Fruit fly (Drosophila melanogaster) whole organism, embryonic: ENCODE results near the gene CG17816.

Source experiments
- CG10274 ChIP-seq: fragments of 200-800 bp; sonication (Bioruptor generic); optimal IDR thresholded peaks from 3 replicates; lab custom pipeline; 2017; ENCODE audit warnings: missing biosample characterization, mild to moderate bottlenecking, missing genetic modification characterization
- CG11456 ChIP-seq: fragments of 200-800 bp; sonication (Bioruptor generic); IDR thresholded peaks from 3 replicates; pipeline ENCODE4 v1.3.6; 2022; ENCODE audit warnings: missing biosample characterization, missing genetic modification characterization
- CG11560 ChIP-seq: fragments of 200-800 bp; sonication (Bioruptor generic); IDR thresholded peaks from 3 replicates; pipeline ENCODE4 v1.3.6; 2022; ENCODE audit warnings: missing biosample characterization, missing genetic modification characterization
- CG11695 ChIP-seq: fragments of 200-800 bp; sonication (Bioruptor generic); IDR thresholded peaks from 3 replicates; pipeline ENCODE4 v1.3.6; 2022; ENCODE audit warnings: missing biosample characterization, missing genetic modification characterization
- CG12071 ChIP-seq: fragments of 200-800 bp; sonication (Bioruptor generic); optimal IDR thresholded peaks from 3 replicates; lab custom pipeline; 2018; ENCODE audit warnings: missing biosample characterization, mild to moderate bottlenecking, missing genetic modification characterization
- CG12744 ChIP-seq: fragments of 200-800 bp; sonication (Bioruptor generic); optimal IDR thresholded peaks from 2 replicates; lab custom pipeline; 2016; ENCODE audit warnings: missing biosample characterization, missing genetic modification characterization
- CG12769 ChIP-seq: fragments of 200-800 bp; sonication (Bioruptor generic); optimal IDR thresholded peaks from 2 replicates; lab custom pipeline; 2019; ENCODE audit warnings: missing biosample characterization, mild to moderate bottlenecking, missing genetic modification characterization, moderate library complexity
- CG15011 ChIP-seq: fragments of 200-800 bp; sonication (Bioruptor generic); optimal IDR thresholded peaks from 3 replicates; lab custom pipeline; 2018; ENCODE audit warnings: missing biosample characterization, mild to moderate bottlenecking, missing genetic modification characterization
- CG15073 ChIP-seq: fragments of 200-800 bp; sonication (Bioruptor generic); optimal IDR thresholded peaks from 2 replicates; lab custom pipeline; 2016; ENCODE audit warnings: missing biosample characterization, missing genetic modification characterization
- CG17328 ChIP-seq: fragments of 200-800 bp; sonication (Bioruptor generic); IDR thresholded peaks from 2 replicates; pipeline ENCODE4 v1.3.6; 2022; ENCODE audit warnings: missing biosample characterization, missing genetic modification characterization
- CG17359 ChIP-seq: fragments of 200-800 bp; sonication (Bioruptor generic); optimal IDR thresholded peaks from 3 replicates; lab custom pipeline; 2018; ENCODE audit warnings: missing biosample characterization, mild to moderate bottlenecking, missing genetic modification characterization, moderate library complexity
- CG18011 ChIP-seq: fragments of 200-800 bp; sonication (Bioruptor generic); optimal IDR thresholded peaks from 2 replicates; lab custom pipeline; 2017; ENCODE audit warnings: missing biosample characterization, missing genetic modification characterization, mild to moderate bottlenecking, moderate library complexity, missing genotype
- CG2712 ChIP-seq: fragments of 200-800 bp; optimal IDR thresholded peaks from 3 replicates; lab custom pipeline; 2019; ENCODE audit warnings: missing biosample characterization, mild to moderate bottlenecking, missing genetic modification characterization, moderate library complexity
- CG32772 ChIP-seq: fragments of 200-800 bp; sonication (Bioruptor generic); IDR thresholded peaks from 2 replicates; pipeline ENCODE4 v1.3.6; 2022; ENCODE audit warnings: missing biosample characterization, missing genetic modification characterization
- CG6654 ChIP-seq: fragments of 200-800 bp; sonication (Bioruptor generic); optimal IDR thresholded peaks from 2 replicates; lab custom pipeline; 2017; ENCODE audit warnings: missing biosample characterization, mild to moderate bottlenecking, missing genetic modification characterization
- CG7928 ChIP-seq: fragments of 200-800 bp; sonication (Bioruptor generic); optimal IDR thresholded peaks from 2 replicates; lab custom pipeline; 2017; ENCODE audit warnings: missing biosample characterization, mild to moderate bottlenecking, missing genetic modification characterization
- CG7987 ChIP-seq: fragments of 200-800 bp; sonication (Bioruptor generic); optimal IDR thresholded peaks from 2 replicates; lab custom pipeline; 2018; ENCODE audit warnings: missing biosample characterization, mild to moderate bottlenecking, missing genetic modification characterization, moderate library complexity
- CTCF ChIP-seq: fragments of 200-800 bp; sonication (Bioruptor generic); optimal IDR thresholded peaks from 2 replicates; lab custom pipeline; 2017; ENCODE audit warnings: missing biosample characterization, mild to moderate bottlenecking, missing genetic modification characterization, moderate library complexity
- CkIIα-i1 ChIP-seq: fragments of 200-800 bp; sonication (Bioruptor generic); IDR thresholded peaks from 2 replicates; pipeline ENCODE4 v1.3.6; 2022; ENCODE audit warnings: missing biosample characterization, missing genetic modification characterization
- Dll ChIP-seq: fragments of 200-800 bp; sonication (Bioruptor generic); IDR thresholded peaks from 4 replicates; pipeline ENCODE4 v1.3.6; 2022; ENCODE audit warnings: missing biosample characterization, missing genetic modification characterization; ENCODE audit not compliant: partially characterized antibody
- Gug ChIP-seq: fragments of 200-800 bp; sonication (Bioruptor generic); IDR thresholded peaks from 4 replicates; pipeline ENCODE4 v1.3.6; 2022; ENCODE audit warnings: missing biosample characterization, missing genetic modification characterization
- Hand ChIP-seq: fragments of 200-800 bp; sonication (Bioruptor generic); optimal IDR thresholded peaks from 2 replicates; lab custom pipeline; 2017; ENCODE audit warnings: mild to moderate bottlenecking, missing biosample characterization, missing genetic modification reagents, missing genetic modification characterization
- Hr3 ChIP-seq: fragments of 200-800 bp; sonication (Bioruptor generic); optimal IDR thresholded peaks from 3 replicates; lab custom pipeline; 2016; ENCODE audit warnings: missing biosample characterization, missing genetic modification characterization
- Hr39 ChIP-seq: fragments of >200 bp; optimal IDR thresholded peaks from 2 replicates; lab custom pipeline; 2017
- Jarid2 ChIP-seq: fragments of 200-800 bp; sonication (Bioruptor generic); optimal IDR thresholded peaks from 3 replicates; lab custom pipeline; 2017; ENCODE audit warnings: mild to moderate bottlenecking, missing biosample characterization, missing genetic modification reagents, missing genetic modification characterization
- Mrtf ChIP-seq: fragments of 200-800 bp; sonication (Bioruptor generic); IDR thresholded peaks from 3 replicates; pipeline ENCODE4 v1.3.6; 2022; ENCODE audit warnings: missing biosample characterization, missing genetic modification characterization
- Nf-YB ChIP-seq: fragments of 200-800 bp; sonication (Bioruptor generic); optimal IDR thresholded peaks from 3 replicates; lab custom pipeline; 2019; ENCODE audit warnings: missing biosample characterization, mild to moderate bottlenecking, missing genetic modification characterization, moderate library complexity
- Oaz ChIP-seq: fragments of 200-800 bp; sonication (Bioruptor generic); IDR thresholded peaks from 2 replicates; pipeline ENCODE4 v1.3.6; 2022; ENCODE audit warnings: missing biosample characterization, missing genetic modification characterization
- Sry-β ChIP-seq: fragments of 200-800 bp; sonication (Bioruptor generic); optimal IDR thresholded peaks from 2 replicates; lab custom pipeline; 2018; ENCODE audit warnings: missing biosample characterization, mild to moderate bottlenecking, missing genetic modification characterization, moderate library complexity
- TFAM ChIP-seq: fragments of 200-800 bp; sonication (Bioruptor generic); optimal IDR thresholded peaks from 2 replicates; lab custom pipeline; 2017; ENCODE audit warnings: missing biosample characterization, missing genetic modification characterization, inconsistent platforms
- Usf ChIP-seq: fragments of 200-800 bp; sonication (Bioruptor generic); optimal IDR thresholded peaks from 2 replicates; lab custom pipeline; 2017; ENCODE audit warnings: missing genotype, missing biosample characterization, missing genetic modification characterization
- Xbp1 ChIP-seq: fragments of 200-800 bp; sonication (Bioruptor generic); optimal IDR thresholded peaks from 3 replicates; lab custom pipeline; 2016; ENCODE audit warnings: missing biosample characterization, mild to moderate bottlenecking, missing genetic modification characterization
- ac ChIP-seq: fragments of 200-800 bp; sonication (Bioruptor generic); optimal IDR thresholded peaks from 3 replicates; lab custom pipeline; 2017; ENCODE audit warnings: missing biosample characterization, mild to moderate bottlenecking, missing genetic modification characterization
- amos ChIP-seq: fragments of 200-800 bp; sonication (Bioruptor generic); IDR thresholded peaks from 2 replicates; pipeline ENCODE4 v1.3.6; 2022; ENCODE audit warnings: missing biosample characterization, missing genetic modification characterization; ENCODE audit not compliant: partially characterized antibody
- bbx ChIP-seq: fragments of 200-800 bp; sonication (Bioruptor generic); IDR thresholded peaks from 2 replicates; pipeline ENCODE4 v1.3.6; 2022; ENCODE audit warnings: missing biosample characterization, missing genetic modification characterization; ENCODE audit not compliant: partially characterized antibody
- cato ChIP-seq: fragments of 200-800 bp; sonication (Bioruptor generic); optimal IDR thresholded peaks from 2 replicates; lab custom pipeline; 2016; ENCODE audit warnings: missing biosample characterization, missing genetic modification characterization, borderline replicate concordance
- caup ChIP-seq: fragments of 200-800 bp; sonication (Bioruptor generic); optimal IDR thresholded peaks from 3 replicates; lab custom pipeline; 2017; ENCODE audit warnings: missing biosample characterization, mild to moderate bottlenecking, missing genetic modification characterization, moderate library complexity; ENCODE audit not compliant: severe bottlenecking
- chif ChIP-seq, 2 experiments: fragments of 200-800 bp; sonication (Bioruptor generic); optimal IDR thresholded peaks; 3 replicates each; lab custom pipeline; 2016; ENCODE audit warnings: missing biosample characterization in 2 of 2, missing genetic modification characterization in 2 of 2
- dmrt99B ChIP-seq: fragments of 200-800 bp; sonication (Bioruptor generic); optimal IDR thresholded peaks from 2 replicates; lab custom pipeline; 2018; ENCODE audit warnings: missing biosample characterization, mild to moderate bottlenecking, missing genetic modification characterization, moderate library complexity
- gcm2 ChIP-seq: fragments of 200-800 bp; sonication (Bioruptor generic); optimal IDR thresholded peaks from 2 replicates; lab custom pipeline; 2016; ENCODE audit warnings: missing biosample characterization, missing genetic modification characterization
- gem ChIP-seq: fragments of 200-800 bp; sonication (Bioruptor generic); optimal IDR thresholded peaks from 2 replicates; lab custom pipeline; 2019; ENCODE audit warnings: missing biosample characterization, mild to moderate bottlenecking, missing genetic modification characterization, moderate library complexity
- her ChIP-seq: fragments of 200-800 bp; sonication (Bioruptor generic); optimal IDR thresholded peaks from 2 replicates; lab custom pipeline; 2016; ENCODE audit warnings: missing biosample characterization, missing genetic modification characterization
- mam ChIP-seq: fragments of 200-800 bp; sonication (Bioruptor generic); optimal IDR thresholded peaks from 3 replicates; lab custom pipeline; 2016; ENCODE audit warnings: missing biosample characterization, missing genetic modification characterization
- mirr ChIP-seq: fragments of 200-800 bp; sonication (Bioruptor generic); optimal IDR thresholded peaks from 3 replicates; lab custom pipeline; 2018; ENCODE audit warnings: missing biosample characterization, mild to moderate bottlenecking, missing genetic modification characterization
- odd ChIP-seq: fragments of 200-800 bp; sonication (Bioruptor generic); optimal IDR thresholded peaks from 2 replicates; lab custom pipeline; 2017; ENCODE audit warnings: missing biosample characterization, mild to moderate bottlenecking, missing genetic modification characterization
- pita ChIP-seq: fragments of 200-800 bp; sonication (Bioruptor generic); optimal IDR thresholded peaks from 2 replicates; lab custom pipeline; 2017; ENCODE audit warnings: missing biosample characterization, mild to moderate bottlenecking, missing genetic modification characterization
- pnt ChIP-seq: fragments of 200-800 bp; sonication (Bioruptor generic); optimal IDR thresholded peaks from 3 replicates; lab custom pipeline; 2016; ENCODE audit warnings: missing biosample characterization, missing genetic modification characterization
- sens-2 ChIP-seq: fragments of 200-800 bp; sonication (Bioruptor generic); IDR thresholded peaks from 2 replicates; pipeline ENCODE4 v1.3.6; 2022; ENCODE audit warnings: missing biosample characterization, missing genetic modification characterization
- sob ChIP-seq: fragments of 200-800 bp; sonication (Bioruptor generic); IDR thresholded peaks from 2 replicates; pipeline ENCODE4 v1.3.6; 2022; ENCODE audit warnings: missing biosample characterization, missing genetic modification characterization
- sug ChIP-seq: fragments of 200-800 bp; optimal IDR thresholded peaks from 2 replicates; lab custom pipeline; 2019; ENCODE audit warnings: missing biosample characterization, mild to moderate bottlenecking, missing genetic modification characterization, moderate library complexity
- tgo ChIP-seq: fragments of 200-800 bp; sonication (Bioruptor generic); IDR thresholded peaks from 3 replicates; pipeline ENCODE4 v1.3.6; 2022; ENCODE audit warnings: missing biosample characterization, missing genetic modification characterization
- unpg ChIP-seq: fragments of 200-800 bp; sonication (Bioruptor generic); optimal IDR thresholded peaks from 3 replicates; lab custom pipeline; 2018; ENCODE audit warnings: missing biosample characterization, mild to moderate bottlenecking, missing genetic modification characterization, moderate library complexity

CG17816 gene

dm6 chr3R:7907311-7907710 is 20.8 kb upstream of the CG17816 start, which contains the start of the genes Taf7 and EMC1 (continued):
- TF ChIP-seq Usf (GFP tag; lab: Kevin White, UChicago) = no peak
- TF ChIP-seq Sry-β = peak; percentile 68
- TF ChIP-seq gem (tag; lab: Kevin White, UChicago) = no peak
- peak; percentile 82 for TF ChIP-seq CG7928 (GFP tag; lab: Kevin White, UChicago)
- TF ChIP-seq CG10274 (GFP tag; lab: Kevin White, UChicago) = no peak
- peak; percentile 7 to 48 for TF ChIP-seq chif (GFP tag; optimal IDR thresholded peaks at IDR 0.05; lab: Kevin White, UChicago)
- TF ChIP-seq Nf-YB (GFP tag; lab: Kevin White, UChicago) = no peak
- TF ChIP-seq CG12769 = no peak
- 0 out of 3 replicates have a peak, but pooled peaks have one; percentile 17 for TF ChIP-seq tgo
- TF ChIP-seq CG11456 = no peak
- peak; percentile 28; the same call in 1 of the 4 replicates for TF ChIP-seq Gug
- no peak for TF ChIP-seq sens-2
- TF ChIP-seq bbx (GFP tag; lab: Robert Waterston, UW) = peak; percentile 63
- no peak for TF ChIP-seq gcm2
- peak; percentile 72 for TF ChIP-seq mam (GFP tag; lab: Kevin White, UChicago)
- no peak for TF ChIP-seq Mrtf
- TF ChIP-seq CkIIα-i1 (GFP tag; lab: Robert Waterston, UW) = no peak
- TF ChIP-seq unpg (GFP tag; lab: Kevin White, UChicago) = no peak
- TF ChIP-seq CG17359 (tag; lab: Kevin White, UChicago) = no peak
- TF ChIP-seq CG11695 (GFP tag; lab: Robert Waterston, UW) = no peak
- no peak for TF ChIP-seq CG11560
- no peak for TF ChIP-seq CG15073 (GFP tag; lab: Kevin White, UChicago)
- TF ChIP-seq Jarid2 (GFP tag; lab: Kevin White, UChicago) = no peak
- TF ChIP-seq CTCF (GFP tag; lab: Kevin White, UChicago) = no peak
- no peak for TF ChIP-seq her (GFP tag; lab: Kevin White, UChicago)
- peak; percentile 92 for TF ChIP-seq Hr3 (GFP tag; lab: Kevin White, UChicago)
- TF ChIP-seq Hand (GFP tag; lab: Kevin White, UChicago) = no peak
- no peak for TF ChIP-seq CG2712 (tag; lab: Kevin White, UChicago)
- TF ChIP-seq Dll (GFP tag; lab: Robert Waterston, UW) = peak; percentile 96
- TF ChIP-seq dmrt99B (tag; lab: Kevin White, UChicago) = no peak
- TF ChIP-seq sob (GFP tag; lab: Robert Waterston, UW) = 0 out of 2 replicates have a peak, but pooled peaks have one; percentile 25
- TF ChIP-seq Hr39 (lab: Kevin White, UChicago) = no peak
- no peak for TF ChIP-seq CG7987 (GFP tag; lab: Kevin White, UChicago)
- no peak for TF ChIP-seq CG32772 (GFP tag; lab: Robert Waterston, UW)
- TF ChIP-seq sug (tag; lab: Kevin White, UChicago) = no peak
- no peak for TF ChIP-seq CG12071 (GFP tag; lab: Kevin White, UChicago)
- no peak for TF ChIP-seq pita (GFP tag; lab: Kevin White, UChicago)
- TF ChIP-seq amos (GFP tag; lab: Robert Waterston, UW) = peak; percentile 88
- TF ChIP-seq Oaz (GFP tag; lab: Robert Waterston, UW) = no peak
- TF ChIP-seq pnt = peak; percentile 61
- no peak for TF ChIP-seq CG15011
- TF ChIP-seq cato = no peak
- no peak for TF ChIP-seq ac
- TF ChIP-seq CG18011 = no peak
- TF ChIP-seq Xbp1 = peak; percentile 56
- no peak for TF ChIP-seq mirr
- TF ChIP-seq CG6654 = no peak
- TF ChIP-seq TFAM (GFP tag; lab: Kevin White, UChicago) = no peak
- no peak for TF ChIP-seq caup (GFP tag; lab: Kevin White, UChicago)
- no peak for TF ChIP-seq CG17328 (GFP tag; lab: Robert Waterston, UW)
- no peak for TF ChIP-seq odd (GFP tag; lab: Kevin White, UChicago)
- TF ChIP-seq CG12744 (GFP tag; lab: Kevin White, UChicago) = no peak
